Worm (Caenorhabditis elegans) whole organism, late embryonic: ENCODE data around the gene acp-3.

Experiments
- ama-1 ChIP-seq: fragments of 150-350 bp; optimal IDR thresholded peaks from 2 replicates; lab custom pipeline; 2014
- ceh-6 ChIP-seq: fragments of 200-800 bp; sonication (Bioruptor generic); optimal IDR thresholded peaks from 2 replicates; lab custom pipeline; 2018; ENCODE audit warnings: mild to moderate bottlenecking, missing genetic modification characterization, missing compliant biosample characterization
- che-1 ChIP-seq: sonication (generic microtip); optimal IDR thresholded peaks from 2 replicates; lab custom pipeline; 2016; ENCODE audit warnings: mild to moderate bottlenecking, missing genetic modification characterization, missing compliant biosample characterization
- dve-1 ChIP-seq: sonication (generic microtip); optimal IDR thresholded peaks from 2 replicates; lab custom pipeline; 2017; ENCODE audit warnings: antibody characterized with exemption, mild to moderate bottlenecking, missing genetic modification characterization, missing compliant biosample characterization
- lim-6 ChIP-seq: sonication (generic microtip); optimal IDR thresholded peaks from 2 replicates; lab custom pipeline; 2016; ENCODE audit warnings: missing genetic modification characterization, missing compliant biosample characterization
- madf-2 ChIP-seq: sonication (generic microtip); optimal IDR thresholded peaks from 2 replicates; lab custom pipeline; 2017; ENCODE audit warnings: missing genetic modification characterization, missing compliant biosample characterization
- nhr-232 ChIP-seq: sonication (generic microtip); optimal IDR thresholded peaks from 2 replicates; lab custom pipeline; 2016; ENCODE audit warnings: missing genetic modification characterization, missing compliant biosample characterization
- pha-4 ChIP-seq: fragments of 150-350 bp; optimal IDR thresholded peaks from 2 replicates; lab custom pipeline; 2018; ENCODE audit warnings: missing biosample characterization, missing genetic modification reagents, missing genetic modification characterization
- pqm-1 ChIP-seq: sonication (generic microtip); optimal IDR thresholded peaks from 2 replicates; lab custom pipeline; 2016; ENCODE audit warnings: missing genetic modification characterization, missing compliant biosample characterization
- rnt-1 ChIP-seq: sonication (generic microtip); optimal IDR thresholded peaks from 2 replicates; lab custom pipeline; 2016; ENCODE audit warnings: missing genetic modification characterization, missing compliant biosample characterization
- sox-4 ChIP-seq: sonication (generic microtip); optimal IDR thresholded peaks from 2 replicates; lab custom pipeline; 2017; ENCODE audit warnings: mild to moderate bottlenecking, missing genetic modification characterization, inconsistent platforms, missing compliant biosample characterization
- unc-55 ChIP-seq: sonication (generic microtip); optimal IDR thresholded peaks from 2 replicates; lab custom pipeline; 2017; ENCODE audit warnings: missing biosample characterization, missing genetic modification reagents, missing genetic modification characterization

ce11 chrII:8441519-8441918 lies 4.6 kb upstream of the acp-3 start:
- TF ChIP-seq sox-4 (no peak), che-1 (no peak), ama-1 (lab: Kevin White, UChicago) (no peak), pha-4 (tag; lab: Kevin White, UChicago) (no peak), nhr-232 (tag; lab: Kevin White, UChicago) (no peak), rnt-1 (tag; lab: Kevin White, UChicago) (no peak), pqm-1 (tag; lab: Kevin White, UChicago) (no peak), unc-55 (GFP tag; lab: Kevin White, UChicago) (no peak), madf-2 (no peak), dve-1 (tag; lab: Kevin White, UChicago) (no peak), lim-6 (tag; lab: Kevin White, UChicago) (no peak), ceh-6 (GFP tag; lab: Kevin White, UChicago) (no peak)
